Worm (Caenorhabditis elegans) whole organism, midembryonic: Measurements from ENCODE around the gene K09C6.2.
"Not testable (repeated sequence)": the region's sequence is repeated elsewhere in the genome, so short reads cannot be mapped to it uniquely, and the experiment has no call there.

Experiments
- T22C8.4 ChIP-seq: fragments of 200-800 bp; sonication (Bioruptor generic); IDR thresholded peaks from 2 replicates; pipeline ENCODE4 v1.3.6; 2022; ENCODE audit warnings: missing genetic modification characterization, missing compliant biosample characterization
- cog-1 ChIP-seq: sonication (generic microtip); optimal IDR thresholded peaks from 2 replicates; lab custom pipeline; 2016; ENCODE audit warnings: missing genetic modification characterization, missing compliant biosample characterization
- flt-1 ChIP-seq: fragments of 200-800 bp; sonication (Bioruptor generic); IDR thresholded peaks from 2 replicates; pipeline ENCODE4 v1.3.6; 2022; ENCODE audit warnings: missing genetic modification characterization, missing compliant biosample characterization
- klf-2 ChIP-seq: fragments of 200-800 bp; sonication (Bioruptor generic); conservative IDR thresholded peaks from 2 replicates; pipeline ENCODE4 v1.3.6; 2022; ENCODE audit warnings: missing genetic modification reagents, missing genetic modification characterization, missing compliant biosample characterization
- med-1 ChIP-seq: sonication (generic microtip); optimal IDR thresholded peaks from 2 replicates; lab custom pipeline; 2017; ENCODE audit warnings: missing genetic modification characterization, mild to moderate bottlenecking, missing compliant biosample characterization, antibody characterized with exemption, missing genetic modification reagents; ENCODE audit not compliant: insufficient read depth
- ref-1 ChIP-seq: fragments of 200-800 bp; sonication (Bioruptor generic); conservative IDR thresholded peaks from 2 replicates; pipeline ENCODE4 v1.3.6; 2022; ENCODE audit warnings: missing genetic modification reagents, missing genetic modification characterization, missing compliant biosample characterization
- tab-1 ChIP-seq: fragments of 200-800 bp; sonication (Bioruptor generic); IDR thresholded peaks from 2 replicates; pipeline ENCODE4 v1.3.6; 2022; ENCODE audit warnings: missing genetic modification characterization, missing compliant biosample characterization
- ztf-23 ChIP-seq: fragments of 200-800 bp; sonication (Bioruptor generic); IDR thresholded peaks from 2 replicates; pipeline ENCODE4 v1.3.6; 2022; ENCODE audit warnings: missing genetic modification reagents, missing genetic modification characterization, missing compliant biosample characterization
- ztf-29 ChIP-seq: fragments of 200-800 bp; sonication (Bioruptor generic); IDR thresholded peaks from 2 replicates; pipeline ENCODE4 v1.3.6; 2022; ENCODE audit warnings: missing genetic modification reagents, missing genetic modification characterization, missing compliant biosample characterization

Gene K09C6.2

DNA sequence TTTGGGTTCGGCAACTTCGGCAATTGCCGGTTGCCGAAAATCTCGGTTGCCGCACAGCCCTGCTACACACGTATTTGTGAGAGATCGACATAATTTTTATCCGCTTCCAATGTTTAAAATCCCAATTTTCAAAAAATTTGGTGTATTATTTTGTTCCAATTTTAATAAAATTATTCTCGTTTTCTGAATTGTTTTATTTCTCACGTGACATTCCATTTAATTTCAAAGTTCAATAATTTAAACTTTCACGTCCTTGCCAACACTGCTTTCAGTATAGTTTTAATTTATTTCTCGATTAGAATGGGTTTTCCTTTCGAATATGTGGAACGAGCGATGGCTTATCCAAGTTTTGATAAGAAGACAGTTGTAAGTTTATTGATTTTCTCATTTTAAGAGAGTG lies at the start of gene K09C6.2:
Gene K09C6.2, plus strand, starts transcription at position 301 of the 400 bp plus-strand sequence.
- no peak for TF ChIP-seq ztf-23
- TF ChIP-seq tab-1: no peak
- no peak for TF ChIP-seq flt-1 (GFP tag; lab: Robert Waterston, UW)
- TF ChIP-seq ref-1: no peak
- no peak for TF ChIP-seq med-1 (GFP tag; lab: Kevin White, UChicago)
- TF ChIP-seq ztf-29: no peak
- no peak for TF ChIP-seq T22C8.4
- TF ChIP-seq klf-2 (GFP tag; lab: Robert Waterston, UW): no peak
- TF ChIP-seq cog-1 (tag; lab: Kevin White, UChicago): no peak

DNA sequence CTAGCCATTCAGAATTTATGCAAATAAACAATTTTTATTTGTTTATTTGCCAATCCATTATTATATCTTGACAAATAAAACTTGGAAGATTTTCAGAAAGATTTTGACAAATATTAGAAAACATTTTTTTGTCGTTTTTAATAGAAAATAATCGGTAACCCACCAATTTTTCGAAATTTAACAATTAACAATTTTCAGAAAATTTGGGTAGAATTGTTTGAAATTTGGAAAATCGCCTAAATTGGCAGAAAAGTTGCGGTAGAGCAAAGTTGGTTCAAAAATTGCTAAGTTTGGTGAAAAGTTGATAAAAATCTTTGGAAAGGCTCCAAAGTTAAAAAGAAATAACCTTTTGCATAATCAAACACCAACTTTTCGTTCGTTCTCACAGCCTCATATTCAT lies 48.4 kb upstream of the K09C6.2 start:
- TF ChIP-seq klf-2 (GFP tag; lab: Robert Waterston, UW): no peak
- TF ChIP-seq tab-1: no peak

DNA sequence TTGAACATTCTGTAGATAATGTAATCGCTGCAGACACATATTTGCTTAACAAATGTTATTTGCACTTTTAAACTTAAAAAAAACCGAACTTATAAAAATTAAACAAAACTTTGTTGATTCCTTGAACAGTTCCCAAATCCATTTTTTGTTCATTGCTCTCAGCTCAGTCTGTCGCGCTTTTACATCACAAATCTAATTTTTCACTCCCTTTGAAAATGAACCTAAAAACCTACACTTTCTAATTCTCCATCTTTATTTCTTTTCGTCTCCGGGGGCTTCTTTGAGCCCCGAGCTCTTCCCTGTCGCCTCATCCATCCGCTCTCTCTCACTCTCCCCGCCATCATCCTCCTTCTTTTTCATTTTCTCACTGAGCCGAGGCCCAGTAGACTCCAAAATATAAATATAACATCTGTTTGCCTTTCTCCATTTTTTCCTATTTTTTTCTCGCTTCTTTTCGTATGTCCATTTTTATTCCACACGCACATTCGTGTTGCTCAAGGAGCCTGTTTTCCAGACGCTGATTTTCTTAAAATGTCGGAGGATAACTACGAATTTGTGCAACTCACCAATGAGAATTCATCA lies 46.3 kb upstream of the K09C6.2 start, which contains the start of gene R13D11.4:
Gene R13D11.4, plus strand, starts transcription at position 532 of the 582 bp plus-strand sequence.
- TF ChIP-seq klf-2 (GFP tag; lab: Robert Waterston, UW) (no peak), ztf-23 (no peak), ref-1 (no peak), med-1 (GFP tag; lab: Kevin White, UChicago) (no peak), tab-1 (no peak), T22C8.4 (no peak), flt-1 (GFP tag; lab: Robert Waterston, UW) (no peak)

DNA sequence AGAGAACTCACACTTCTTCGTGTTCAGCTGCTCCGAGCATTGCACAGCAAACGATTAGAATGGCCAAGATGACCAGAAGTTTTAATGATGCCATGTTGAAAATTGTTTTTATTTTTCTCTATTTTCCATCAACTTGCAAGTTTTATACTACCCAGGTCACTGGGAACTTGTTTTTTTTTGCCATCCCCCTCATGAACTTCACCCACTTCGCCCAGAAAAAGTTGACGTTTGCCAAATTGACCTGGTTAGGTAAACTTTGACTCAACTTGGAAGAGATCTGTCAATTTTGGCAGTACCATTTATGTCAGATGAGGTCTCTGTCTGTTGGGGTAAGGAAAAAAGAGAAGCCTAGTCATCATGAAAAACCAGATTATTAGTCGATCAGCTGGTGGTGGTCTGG lies 43.5 kb upstream of the K09C6.2 start, which contains the start of gene R13D11.10:
Gene R13D11.10, minus strand, starts transcription at position 101 of the 400 bp plus-strand sequence.
- TF ChIP-seq ztf-29: no peak
- TF ChIP-seq tab-1: no peak
- TF ChIP-seq ztf-23: no peak
- no peak for TF ChIP-seq med-1 (GFP tag; lab: Kevin White, UChicago)
- TF ChIP-seq flt-1 (GFP tag; lab: Robert Waterston, UW): no peak
- TF ChIP-seq T22C8.4: no peak

DNA sequence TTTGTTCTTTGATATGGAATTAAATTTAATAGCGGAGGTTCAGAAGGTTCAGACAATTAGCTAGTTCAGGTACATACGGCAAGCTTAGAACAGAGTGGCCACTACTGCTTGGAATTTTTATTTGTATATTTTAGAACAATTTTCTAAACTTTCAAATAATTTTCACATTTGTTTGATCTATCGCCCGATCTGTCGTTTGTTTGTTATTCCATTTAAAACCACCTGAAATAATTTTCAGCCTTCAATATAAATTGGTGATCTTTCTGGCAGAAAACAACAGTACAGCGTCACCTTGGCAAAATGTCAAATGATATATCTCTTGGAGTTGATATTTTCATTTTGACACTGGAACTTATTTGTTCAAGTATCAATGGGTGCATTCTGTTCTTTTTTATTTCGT lies 41.9 kb upstream of the K09C6.2 start, which contains the start of gene R13D11.3:
Gene R13D11.3, plus strand, starts transcription at position 301 of the 400 bp plus-strand sequence.
- TF ChIP-seq flt-1 (GFP tag; lab: Robert Waterston, UW) (no peak), T22C8.4 (no peak), med-1 (GFP tag; lab: Kevin White, UChicago) (no peak)

DNA sequence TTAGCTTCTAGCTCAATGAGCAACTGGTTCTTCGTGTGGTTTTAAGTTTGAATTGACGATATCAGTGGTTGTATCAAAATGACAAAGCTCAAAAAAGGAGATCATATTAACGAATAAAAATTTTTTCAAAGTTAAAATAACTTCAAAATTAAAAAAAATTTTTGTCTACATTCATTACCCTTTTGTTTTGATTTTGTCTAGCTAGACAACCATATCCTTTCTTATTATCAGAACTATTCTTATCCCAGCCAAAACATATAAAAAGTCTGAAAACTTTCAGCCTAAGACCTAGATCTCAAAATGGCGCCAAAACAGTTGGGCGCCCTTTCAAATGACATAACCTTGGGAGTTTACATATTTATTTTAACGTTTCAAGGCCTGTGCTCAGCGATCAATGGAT lies 39.5 kb upstream of the K09C6.2 start, which contains the start of gene R13D11.1:
Gene R13D11.1, plus strand, starts transcription at position 301 of the 400 bp plus-strand sequence.
- TF ChIP-seq T22C8.4: no peak
- TF ChIP-seq cog-1 (tag; lab: Kevin White, UChicago): no peak
- no peak for TF ChIP-seq klf-2 (GFP tag; lab: Robert Waterston, UW)
- no peak for TF ChIP-seq ref-1
- TF ChIP-seq ztf-23: no peak
- no peak for TF ChIP-seq flt-1 (GFP tag; lab: Robert Waterston, UW)
- no peak for TF ChIP-seq tab-1
- TF ChIP-seq med-1 (GFP tag; lab: Kevin White, UChicago): no peak
- TF ChIP-seq ztf-29: no peak

DNA sequence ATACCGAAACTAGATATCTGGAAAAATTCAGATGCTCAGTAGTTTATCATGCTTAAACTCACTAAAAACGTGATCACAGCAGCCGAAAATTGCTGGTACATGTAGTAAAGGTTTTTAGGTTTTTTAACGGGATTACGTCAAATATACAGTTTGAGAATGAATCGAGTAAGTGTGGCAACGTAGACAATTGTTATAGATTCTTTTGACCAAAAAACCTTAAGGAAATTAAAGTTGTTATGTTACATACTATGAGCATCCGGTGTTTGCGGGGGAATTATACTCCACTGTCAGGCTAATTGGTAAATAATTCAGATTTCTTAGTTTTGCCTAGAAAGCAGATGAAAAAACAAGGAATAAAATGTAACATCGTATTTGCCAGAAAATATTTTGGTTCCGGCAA lies 36.0 kb upstream of the K09C6.2 start, which contains the start of gene srx-32:
Gene srx-32, minus strand, starts transcription at position 101 of the 400 bp plus-strand sequence.
- TF ChIP-seq cog-1 (tag; lab: Kevin White, UChicago); med-1 (GFP tag; lab: Kevin White, UChicago); klf-2 (GFP tag; lab: Robert Waterston, UW): not testable (repeated sequence)

DNA sequence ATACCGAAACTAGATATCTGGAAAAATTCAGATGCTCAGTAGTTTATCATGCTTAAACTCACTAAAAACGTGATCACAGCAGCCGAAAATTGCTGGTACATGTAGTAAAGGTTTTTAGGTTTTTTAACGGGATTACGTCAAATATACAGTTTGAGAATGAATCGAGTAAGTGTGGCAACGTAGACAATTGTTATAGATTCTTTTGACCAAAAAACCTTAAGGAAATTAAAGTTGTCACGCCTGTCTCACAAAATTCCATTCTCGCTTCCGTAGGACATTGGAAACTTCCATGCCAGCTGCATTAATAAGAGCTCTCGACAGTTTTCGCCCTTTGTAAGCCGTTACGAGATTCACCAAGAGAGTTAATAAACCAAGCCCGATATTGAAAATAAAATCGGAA lies 33.7 kb upstream of the K09C6.2 start, which contains the start of gene srx-31:
Gene srx-31, minus strand, starts transcription at position 101 of the 400 bp plus-strand sequence.
- not testable (repeated sequence) for TF ChIP-seq cog-1 (tag; lab: Kevin White, UChicago); flt-1 (GFP tag; lab: Robert Waterston, UW); klf-2 (GFP tag; lab: Robert Waterston, UW)

DNA sequence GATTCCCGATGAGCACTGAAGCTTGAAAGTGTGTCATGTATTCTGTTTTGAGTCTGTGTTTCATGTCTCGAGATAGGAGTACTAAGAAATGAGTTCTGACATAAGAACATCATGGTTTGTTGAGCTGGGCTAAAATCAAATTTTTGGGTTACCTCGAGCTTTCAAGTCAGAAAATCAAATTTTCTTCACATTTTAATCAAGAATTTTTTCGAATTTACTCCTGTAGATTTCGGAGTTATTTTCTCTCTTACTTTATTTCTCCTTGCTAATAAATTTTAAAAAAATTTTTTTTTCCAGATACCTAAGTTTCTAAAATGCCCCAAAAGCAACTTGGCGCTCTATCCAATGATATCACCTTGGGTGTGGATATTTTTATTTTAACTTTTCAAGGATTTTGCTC lies 30.6 kb upstream of the K09C6.2 start, which contains the start of gene F41H8.2:
Gene F41H8.2, plus strand, starts transcription at position 301 of the 400 bp plus-strand sequence.
- TF ChIP-seq ztf-23 (no peak), med-1 (GFP tag; lab: Kevin White, UChicago) (no peak), flt-1 (GFP tag; lab: Robert Waterston, UW) (no peak), ref-1 (no peak), cog-1 (tag; lab: Kevin White, UChicago) (no peak)

DNA sequence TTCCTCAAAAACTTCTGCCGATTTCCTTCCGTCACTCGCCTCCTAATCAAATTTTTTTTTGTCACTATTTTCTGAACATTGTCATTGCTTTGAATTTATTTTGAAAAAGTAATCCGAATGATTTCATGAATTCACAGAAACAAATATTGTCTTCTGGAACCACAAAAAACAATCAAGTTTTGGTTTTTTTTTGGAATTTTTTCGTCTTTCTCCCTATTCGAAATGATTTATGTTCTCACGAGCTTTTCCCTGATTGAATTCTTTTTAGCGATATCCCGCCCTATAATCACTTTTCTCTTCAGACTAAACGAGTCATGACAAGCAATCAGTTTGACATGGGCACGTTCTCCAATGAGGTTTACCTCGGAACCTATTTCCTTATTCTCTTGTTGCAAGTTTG lies 23.3 kb upstream of the K09C6.2 start, which contains the start of gene F41H8.1:
Gene F41H8.1, plus strand, starts transcription at position 301 of the 400 bp plus-strand sequence.
- TF ChIP-seq ztf-29 (no peak), tab-1 (no peak), T22C8.4 (no peak), ztf-23 (no peak), klf-2 (GFP tag; lab: Robert Waterston, UW) (no peak)

DNA sequence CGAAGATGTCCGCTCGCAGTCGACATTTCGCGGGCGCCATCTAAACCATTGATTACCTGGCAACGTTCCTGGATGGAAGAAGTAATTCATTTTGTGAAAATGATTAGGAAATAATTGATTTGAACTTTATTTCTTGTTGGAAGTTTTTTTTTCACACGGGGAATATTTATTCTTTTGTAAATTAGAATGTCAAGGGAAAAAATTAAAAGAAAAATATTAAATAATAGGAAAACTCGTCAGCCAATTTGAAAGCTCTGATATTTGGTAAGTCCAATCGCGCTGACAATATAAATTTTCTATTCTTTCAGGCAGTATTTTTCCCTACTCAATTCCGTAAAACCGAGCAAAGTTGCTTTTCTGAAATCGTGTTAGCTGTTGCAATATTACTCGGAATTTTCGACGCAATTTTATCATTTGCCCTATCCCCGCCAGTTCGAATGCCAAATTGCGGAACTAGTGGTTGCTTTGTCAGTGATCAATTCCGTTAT lies 17.6 kb upstream of the K09C6.2 start, which contains the start of the genes K09C6.7 and K09C6.10:
Gene K09C6.7, minus strand, starts transcription at position 101 of the 488 bp plus-strand sequence.
Gene K09C6.10, plus strand, starts transcription at position 438 of the 488 bp plus-strand sequence.
- TF ChIP-seq klf-2 (GFP tag; lab: Robert Waterston, UW); cog-1 (tag; lab: Kevin White, UChicago); med-1 (GFP tag; lab: Kevin White, UChicago): not testable (repeated sequence)
